Worm (Caenorhabditis elegans): ENCODE measurements around the gene K09G1.1.

ce11 chrV:9583323-9583644 lies at the start of gene K09G1.1:
- TF ChIP-seq nhr-11 (tag; optimal IDR thresholded peaks at IDR 0.05): no peak
- TF ChIP-seq T23F11.4 (GFP tag; optimal IDR thresholded peaks at IDR 0.05): no peak
- no peak for TF ChIP-seq ceh-2 (tag; optimal IDR thresholded peaks at IDR 0.05)
- no peak for TF ChIP-seq pqm-1 (tag; optimal IDR thresholded peaks at IDR 0.05)
- TF ChIP-seq pag-3 (tag; optimal IDR thresholded peaks at IDR 0.05; ENCODE audit: borderline replicate concordance): no peak
- TF ChIP-seq pha-4 (tag; optimal IDR thresholded peaks at IDR 0.05): no peak

All from whole organism, late embryonic.